Worm (Caenorhabditis elegans) whole organism, mixed stage, embryonic: ENCODE measurements around the gene manf-1.

Experiments
- bed-3 ChIP-seq: fragments of 200-800 bp; sonication (Bioruptor generic); optimal IDR thresholded peaks from 3 replicates; lab custom pipeline; 2018; ENCODE audit warnings: mild to moderate bottlenecking, missing genetic modification characterization, moderate library complexity, missing compliant biosample characterization
- blmp-1 ChIP-seq: fragments of 150-350 bp; optimal IDR thresholded peaks from 2 replicates; lab custom pipeline; 2014; ENCODE audit warnings: missing biosample characterization, missing genetic modification characterization
- ceh-39 ChIP-seq: fragments of 150-350 bp; optimal IDR thresholded peaks from 2 replicates; lab custom pipeline; 2014; ENCODE audit warnings: missing biosample characterization, missing genetic modification characterization
- ceh-43 ChIP-seq: fragments of 200-800 bp; sonication (Bioruptor generic); optimal IDR thresholded peaks from 2 replicates; lab custom pipeline; 2018; ENCODE audit warnings: mild to moderate bottlenecking, missing genetic modification characterization, moderate library complexity, missing compliant biosample characterization
- ces-1 ChIP-seq: fragments of 150-350 bp; optimal IDR thresholded peaks from 2 replicates; lab custom pipeline; 2014; ENCODE audit warnings: missing biosample characterization, missing genetic modification reagents, missing genetic modification characterization
- elt-1 ChIP-seq: sonication (generic microtip); optimal IDR thresholded peaks from 2 replicates; lab custom pipeline; 2017; ENCODE audit warnings: missing genetic modification characterization, mild to moderate bottlenecking, missing compliant biosample characterization, antibody characterized with exemption, moderate library complexity, borderline replicate concordance; ENCODE audit not compliant: insufficient read depth
- lin-13 ChIP-seq: fragments of 150-350 bp; optimal IDR thresholded peaks from 2 replicates; lab custom pipeline; 2014; ENCODE audit warnings: missing biosample characterization, missing genetic modification characterization
- lsy-2 ChIP-seq: fragments of 150-350 bp; optimal IDR thresholded peaks from 2 replicates; lab custom pipeline; 2014; ENCODE audit warnings: missing biosample characterization, missing genetic modification characterization
- nhr-12 ChIP-seq: fragments of 150-350 bp; optimal IDR thresholded peaks from 2 replicates; lab custom pipeline; 2014; ENCODE audit warnings: missing biosample characterization, missing genetic modification characterization
- nhr-76 ChIP-seq: sonication (generic microtip); optimal IDR thresholded peaks from 2 replicates; lab custom pipeline; 2017; ENCODE audit warnings: missing biosample characterization, missing genetic modification characterization
- pha-4 ChIP-seq: fragments of 150-350 bp; optimal IDR thresholded peaks from 2 replicates; lab custom pipeline; 2018; ENCODE audit warnings: missing biosample characterization, missing genetic modification reagents, missing genetic modification characterization
- snpc-4 ChIP-seq: fragments of 150-350 bp; optimal IDR thresholded peaks from 2 replicates; lab custom pipeline; 2014; ENCODE audit warnings: missing biosample characterization, missing genetic modification characterization
- tbx-8 ChIP-seq: fragments of 200-800 bp; sonication (Bioruptor generic); optimal IDR thresholded peaks from 2 replicates; lab custom pipeline; 2018; ENCODE audit warnings: mild to moderate bottlenecking, missing genetic modification characterization, moderate library complexity, missing compliant biosample characterization

- no peak for TF ChIP-seq pha-4 (tag; lab: Kevin White, UChicago)
- no peak for TF ChIP-seq ceh-43
- no peak for TF ChIP-seq elt-1
- TF ChIP-seq blmp-1 (tag; lab: Kevin White, UChicago): no peak
- no peak for TF ChIP-seq tbx-8 (GFP tag; lab: Kevin White, UChicago)
- TF ChIP-seq lsy-2 (tag; lab: Kevin White, UChicago): no peak
- no peak for TF ChIP-seq ceh-39 (tag; lab: Kevin White, UChicago)
- TF ChIP-seq lin-13 (tag; lab: Kevin White, UChicago): no peak
- TF ChIP-seq nhr-12: no peak
- no peak for TF ChIP-seq bed-3 (GFP tag; lab: Kevin White, UChicago)
- no peak for TF ChIP-seq snpc-4 (tag; lab: Kevin White, UChicago)
- no peak for TF ChIP-seq nhr-76 (tag; lab: Kevin White, UChicago)
- TF ChIP-seq ces-1: no peak
Observed at ce11 chrIV:2886655-2887054, 41.6 kb downstream of the manf-1 start, which contains the start of gene dml-1.
